Fruit fly (Drosophila melanogaster) whole organism, embryonic: ENCODE results near the gene ClC-a.

Source experiments
- B-H1 ChIP-seq: fragments of 200-800 bp; sonication (Bioruptor generic); IDR thresholded peaks from 3 replicates; pipeline ENCODE4 v1.3.6; 2022; ENCODE audit warnings: missing biosample characterization, missing genetic modification characterization
- CG13775 ChIP-seq: fragments of 200-800 bp; sonication (Bioruptor generic); optimal IDR thresholded peaks from 3 replicates; lab custom pipeline; 2017; ENCODE audit warnings: missing biosample characterization, mild to moderate bottlenecking, missing genetic modification characterization
- CG13894 ChIP-seq: fragments of 200-800 bp; sonication (Bioruptor generic); optimal IDR thresholded peaks from 3 replicates; lab custom pipeline; 2018; ENCODE audit warnings: missing biosample characterization, mild to moderate bottlenecking, missing genetic modification characterization, moderate library complexity
- CG14860 ChIP-seq: fragments of 200-800 bp; sonication (Bioruptor generic); IDR thresholded peaks from 3 replicates; pipeline ENCODE4 v1.3.6; 2022; ENCODE audit warnings: missing biosample characterization, missing genetic modification characterization; ENCODE audit not compliant: partially characterized antibody
- CG15269 ChIP-seq: fragments of 200-800 bp; sonication (Bioruptor generic); optimal IDR thresholded peaks from 2 replicates; lab custom pipeline; 2018; ENCODE audit warnings: missing biosample characterization, mild to moderate bottlenecking, missing genetic modification characterization, moderate library complexity
- CG18011 ChIP-seq: fragments of 200-800 bp; sonication (Bioruptor generic); optimal IDR thresholded peaks from 2 replicates; lab custom pipeline; 2017; ENCODE audit warnings: missing biosample characterization, missing genetic modification characterization, mild to moderate bottlenecking, moderate library complexity, missing genotype
- CG31224 ChIP-seq: fragments of 200-800 bp; sonication (Bioruptor generic); IDR thresholded peaks from 2 replicates; pipeline ENCODE4 v1.3.6; 2022; ENCODE audit warnings: missing biosample characterization, missing genetic modification characterization
- CG32767 ChIP-seq: fragments of 200-800 bp; sonication (Bioruptor generic); IDR thresholded peaks from 2 replicates; pipeline ENCODE4 v1.3.6; 2022; ENCODE audit warnings: missing biosample characterization, missing genetic modification characterization
- CG3281 ChIP-seq: fragments of 200-800 bp; sonication (Bioruptor generic); optimal IDR thresholded peaks from 3 replicates; lab custom pipeline; 2017; ENCODE audit warnings: missing biosample characterization, mild to moderate bottlenecking, missing genetic modification characterization
- CG34224 ChIP-seq: fragments of 200-800 bp; sonication (Bioruptor generic); IDR thresholded peaks from 3 replicates; pipeline ENCODE4 v1.3.6; 2022; ENCODE audit warnings: missing biosample characterization, missing genetic modification characterization; ENCODE audit not compliant: partially characterized antibody
- CG4730 ChIP-seq: fragments of 200-800 bp; sonication (Bioruptor generic); IDR thresholded peaks from 2 replicates; pipeline ENCODE4 v1.3.6; 2022; ENCODE audit warnings: missing biosample characterization, missing genetic modification characterization
- CG5953 ChIP-seq: fragments of 200-800 bp; sonication (Bioruptor generic); IDR thresholded peaks from 2 replicates; pipeline ENCODE4 v1.3.6; 2022; ENCODE audit warnings: missing biosample characterization, missing genetic modification characterization
- CG6272 ChIP-seq: fragments of 200-800 bp; sonication (Bioruptor generic); IDR thresholded peaks from 2 replicates; pipeline ENCODE4 v1.3.6; 2022; ENCODE audit warnings: missing biosample characterization, missing genetic modification characterization
- CG7786 ChIP-seq: fragments of 200-800 bp; sonication (Bioruptor generic); optimal IDR thresholded peaks from 2 replicates; lab custom pipeline; 2016; ENCODE audit warnings: missing biosample characterization, missing genetic modification characterization
- CG8478 ChIP-seq: fragments of >200 bp; optimal IDR thresholded peaks from 2 replicates; lab custom pipeline; 2018
- CG9817 ChIP-seq: fragments of 200-800 bp; sonication (Bioruptor generic); optimal IDR thresholded peaks from 2 replicates; lab custom pipeline; 2018; ENCODE audit warnings: missing biosample characterization, mild to moderate bottlenecking, missing genetic modification characterization, moderate library complexity
- CG9876 ChIP-seq: fragments of 200-800 bp; sonication (Bioruptor generic); optimal IDR thresholded peaks from 2 replicates; lab custom pipeline; 2016; ENCODE audit warnings: missing biosample characterization, missing genetic modification characterization
- CkIIα-i1 ChIP-seq: fragments of 200-800 bp; sonication (Bioruptor generic); IDR thresholded peaks from 2 replicates; pipeline ENCODE4 v1.3.6; 2022; ENCODE audit warnings: missing biosample characterization, missing genetic modification characterization
- D19B ChIP-seq: fragments of 200-800 bp; sonication (Bioruptor generic); optimal IDR thresholded peaks from 2 replicates; lab custom pipeline; 2017; ENCODE audit warnings: missing biosample characterization, mild to moderate bottlenecking, missing genetic modification characterization
- Dp ChIP-seq: fragments of 200-800 bp; sonication (Bioruptor generic); optimal IDR thresholded peaks from 2 replicates; lab custom pipeline; 2018; ENCODE audit warnings: missing biosample characterization, mild to moderate bottlenecking, missing genetic modification characterization, moderate library complexity
- Drgx ChIP-seq: fragments of 200-800 bp; sonication (Bioruptor generic); IDR thresholded peaks from 2 replicates; pipeline ENCODE4 v1.3.6; 2022; ENCODE audit warnings: missing biosample characterization, missing genetic modification characterization
- Ets65A ChIP-seq: fragments of 200-800 bp; sonication (Bioruptor generic); peaks from one replicate; lab custom pipeline; 2016; ENCODE audit warnings: missing biosample characterization, missing genetic modification characterization
- HLH54F ChIP-seq: fragments of 200-800 bp; sonication (Bioruptor generic); optimal IDR thresholded peaks from 3 replicates; lab custom pipeline; 2016; ENCODE audit warnings: missing biosample characterization, missing genetic modification characterization
- Hsf ChIP-seq: fragments of 200-800 bp; sonication (Bioruptor generic); optimal IDR thresholded peaks from 3 replicates; lab custom pipeline; 2016; ENCODE audit warnings: missing biosample characterization, missing genetic modification characterization
- MTF-1 ChIP-seq: fragments of 200-800 bp; sonication (Bioruptor generic); optimal IDR thresholded peaks from 2 replicates; lab custom pipeline; 2018; ENCODE audit warnings: missing biosample characterization, mild to moderate bottlenecking, missing genetic modification characterization, borderline replicate concordance
- NFAT ChIP-seq: fragments of 200-800 bp; sonication (Bioruptor generic); IDR thresholded peaks from 2 replicates; pipeline ENCODE4 v1.3.6; 2022; ENCODE audit warnings: missing biosample characterization, missing genetic modification characterization
- Poxn ChIP-seq: fragments of 200-800 bp; sonication (Bioruptor generic); IDR thresholded peaks from 2 replicates; pipeline ENCODE4 v1.3.6; 2022; ENCODE audit warnings: missing biosample characterization, missing genetic modification characterization
- Side ChIP-seq: fragments of 200-800 bp; sonication (Bioruptor generic); optimal IDR thresholded peaks from 2 replicates; lab custom pipeline; 2016; ENCODE audit warnings: missing biosample characterization, missing genetic modification characterization
- ase ChIP-seq: fragments of 200-800 bp; sonication (Bioruptor generic); IDR thresholded peaks from 3 replicates; pipeline ENCODE4 v1.3.6; 2022; ENCODE audit warnings: missing biosample characterization, missing genetic modification characterization
- ash1 ChIP-seq: fragments of 200-800 bp; sonication (Bioruptor generic); optimal IDR thresholded peaks from 2 replicates; lab custom pipeline; 2018; ENCODE audit warnings: missing biosample characterization, mild to moderate bottlenecking, missing genetic modification characterization
- bigmax ChIP-seq: fragments of 200-800 bp; sonication (Bioruptor generic); optimal IDR thresholded peaks from 2 replicates; lab custom pipeline; 2018; ENCODE audit warnings: missing biosample characterization, mild to moderate bottlenecking, missing genetic modification characterization
- chm ChIP-seq: fragments of 200-800 bp; sonication (Bioruptor generic); IDR thresholded peaks from 2 replicates; pipeline ENCODE4 v1.3.6; 2022; ENCODE audit warnings: missing biosample characterization, missing genetic modification characterization
- cwo ChIP-seq: fragments of 200-800 bp; sonication (Bioruptor generic); optimal IDR thresholded peaks from 3 replicates; lab custom pipeline; 2017; ENCODE audit warnings: missing biosample characterization, missing genetic modification characterization, mild to moderate bottlenecking, moderate library complexity, missing genetic modification reagents
- exex ChIP-seq: fragments of 200-800 bp; sonication (Bioruptor generic); optimal IDR thresholded peaks from 4 replicates; lab custom pipeline; 2018; ENCODE audit warnings: missing biosample characterization, mild to moderate bottlenecking, missing genetic modification characterization, moderate library complexity
- fru ChIP-seq: fragments of >200 bp; optimal IDR thresholded peaks from 2 replicates; lab custom pipeline; 2017
- ftz-f1 ChIP-seq: fragments of 200-800 bp; sonication (Bioruptor generic); optimal IDR thresholded peaks from 2 replicates; lab custom pipeline; 2016; ENCODE audit warnings: missing biosample characterization, missing genetic modification characterization
- gem ChIP-seq: fragments of 200-800 bp; sonication (Bioruptor generic); optimal IDR thresholded peaks from 2 replicates; lab custom pipeline; 2019; ENCODE audit warnings: missing biosample characterization, mild to moderate bottlenecking, missing genetic modification characterization, moderate library complexity
- grn ChIP-seq: fragments of 200-800 bp; sonication (Bioruptor generic); optimal IDR thresholded peaks from 3 replicates; lab custom pipeline; 2017; ENCODE audit warnings: missing biosample characterization, missing genetic modification characterization
- ham ChIP-seq: fragments of 200-800 bp; sonication (Bioruptor generic); IDR thresholded peaks from 2 replicates; pipeline ENCODE4 v1.3.6; 2022; ENCODE audit warnings: missing biosample characterization, missing genetic modification characterization
- jigr1 ChIP-seq: fragments of 200-800 bp; sonication (Bioruptor generic); IDR thresholded peaks from 3 replicates; pipeline ENCODE4 v1.3.6; 2022; ENCODE audit warnings: missing biosample characterization, missing genetic modification characterization
- lola ChIP-seq, 3 experiments: fragments of >200 bp in 2 of 3; fragments of 200-800 bp in 1 of 3; sonication (Bioruptor generic) in 1 of 3; optimal IDR thresholded peaks; 2 replicates each; lab custom pipeline; 2017 to 2019; ENCODE audit warnings: missing biosample characterization in 3 of 3, missing genetic modification characterization in 3 of 3, mild to moderate bottlenecking in 1 of 3, moderate library complexity in 1 of 3
- luna ChIP-seq: fragments of 200-800 bp; sonication (Bioruptor generic); optimal IDR thresholded peaks from 2 replicates; lab custom pipeline; 2016; ENCODE audit warnings: missing biosample characterization, missing genetic modification characterization
- nerfin-1 ChIP-seq: fragments of 200-800 bp; sonication (Bioruptor generic); optimal IDR thresholded peaks from 3 replicates; lab custom pipeline; 2019; ENCODE audit warnings: missing biosample characterization, mild to moderate bottlenecking, missing genetic modification characterization, moderate library complexity
- pfk ChIP-seq: fragments of 200-800 bp; sonication (Bioruptor generic); optimal IDR thresholded peaks from 2 replicates; lab custom pipeline; 2018; ENCODE audit warnings: missing biosample characterization, mild to moderate bottlenecking, missing genetic modification characterization, moderate library complexity
- prd ChIP-seq, 3 experiments: fragments of >200 bp in 2 of 3; fragments of 200-800 bp in 1 of 3; sonication (Bioruptor generic) in 1 of 3; optimal IDR thresholded peaks in 2 of 3; IDR thresholded peaks in 1 of 3; 2 replicates in 2 of 3; 3 replicates in 1 of 3; pipeline versions ENCODE4 v1.3.6 to Lab custom; 2017 to 2022; ENCODE audit warnings: missing biosample characterization in 1 of 3, missing genetic modification characterization in 1 of 3
- pros ChIP-seq: fragments of 200-800 bp; sonication (Bioruptor generic); optimal IDR thresholded peaks from 3 replicates; lab custom pipeline; 2019; ENCODE audit warnings: missing biosample characterization, mild to moderate bottlenecking, missing genetic modification characterization, moderate library complexity
- pzg ChIP-seq: fragments of 200-800 bp; sonication (Bioruptor generic); optimal IDR thresholded peaks from 3 replicates; lab custom pipeline; 2018; ENCODE audit warnings: missing biosample characterization, mild to moderate bottlenecking, missing genetic modification characterization, moderate library complexity
- ranshi ChIP-seq: fragments of 200-800 bp; sonication (Bioruptor generic); IDR thresholded peaks from 2 replicates; pipeline ENCODE4 v1.3.6; 2022; ENCODE audit warnings: missing biosample characterization, missing genetic modification characterization
- sens ChIP-seq: fragments of 200-800 bp; sonication (Bioruptor generic); peaks from one replicate; lab custom pipeline; 2016; ENCODE audit warnings: missing biosample characterization, missing genetic modification characterization
- zfh2 ChIP-seq: fragments of 200-800 bp; sonication (Bioruptor generic); optimal IDR thresholded peaks from 2 replicates; lab custom pipeline; 2016; ENCODE audit warnings: missing biosample characterization, missing genetic modification characterization

The ClC-a gene

dm6 chr3R:11772181-11772827, 40.7 kb downstream of the ClC-a start (continued):
- TF ChIP-seq HLH54F (GFP tag; lab: Kevin White, UChicago) (no peak), Ets65A (GFP tag; lab: Kevin White, UChicago) (peak; percentile 66), CG9817 (tag; lab: Kevin White, UChicago) (no peak), prd (optimal IDR thresholded peaks at IDR 0.05; lab: Kevin White, UChicago) (no peak), prd (GFP tag; IDR thresholded peaks at IDR 0.05; lab: Robert Waterston, UW) (no peak), CG3281 (GFP tag; lab: Kevin White, UChicago) (no peak), CG31224 (GFP tag; lab: Robert Waterston, UW) (no peak), jigr1 (GFP tag; lab: Robert Waterston, UW) (no peak), CG7786 (GFP tag; lab: Kevin White, UChicago) (no peak), CG9876 (no peak), CG14860 (GFP tag; lab: Robert Waterston, UW) (no peak), CkIIα-i1 (GFP tag; lab: Robert Waterston, UW) (no peak), fru (lab: Kevin White, UChicago) (no peak), B-H1 (GFP tag; lab: Robert Waterston, UW) (no peak), zfh2 (GFP tag; lab: Kevin White, UChicago) (no peak), CG6272 (GFP tag; lab: Robert Waterston, UW) (0 out of 2 replicates have a peak, but pooled peaks have one; percentile 20), Drgx (GFP tag; lab: Robert Waterston, UW) (no peak), ash1 (GFP tag; lab: Kevin White, UChicago) (no peak), CG32767 (GFP tag; lab: Robert Waterston, UW) (no peak), ranshi (GFP tag; lab: Robert Waterston, UW) (no peak), NFAT (GFP tag; lab: Robert Waterston, UW) (no peak), D19B (GFP tag; lab: Kevin White, UChicago) (no peak), gem (tag; lab: Kevin White, UChicago) (no peak), luna (GFP tag; lab: Kevin White, UChicago) (no peak), exex (tag; lab: Kevin White, UChicago) (no peak), pros (no peak), CG8478 (lab: Kevin White, UChicago) (no peak), Side (no peak), CG13894 (tag; lab: Kevin White, UChicago) (peak; percentile 21), cwo (GFP tag; lab: Kevin White, UChicago) (peak; percentile 39), pzg (GFP tag; lab: Kevin White, UChicago) (no peak), nerfin-1 (tag; lab: Kevin White, UChicago) (no peak), Hsf (no peak), grn (GFP tag; lab: Kevin White, UChicago) (no peak), CG15269 (no peak), pfk (GFP tag; lab: Kevin White, UChicago) (peak; percentile 26), bigmax (GFP tag; lab: Kevin White, UChicago) (no peak), Dp (GFP tag; lab: Kevin White, UChicago) (no peak), chm (GFP tag; lab: Robert Waterston, UW) (0 out of 2 replicates have a peak, but pooled peaks have one; percentile 50), CG4730 (GFP tag; lab: Robert Waterston, UW) (no peak), ftz-f1 (GFP tag; lab: Kevin White, UChicago) (peak; percentile 42), ham (GFP tag; lab: Robert Waterston, UW) (no peak), MTF-1 (GFP tag; lab: Kevin White, UChicago) (no peak), sens (GFP tag; lab: Kevin White, UChicago) (peak; percentile 39), CG34224 (0 out of 3 replicates have a peak, but pooled peaks have one; percentile 12), ase (no peak), Poxn (GFP tag; lab: Robert Waterston, UW) (no peak), lola (GFP tag; optimal IDR thresholded peaks at IDR 0.05; lab: Kevin White, UChicago) (no peak), CG18011 (no peak), CG13775 (GFP tag; lab: Kevin White, UChicago) (no peak), CG5953 (GFP tag; lab: Robert Waterston, UW) (no peak)
